Fruit fly (Drosophila melanogaster) whole organism: ENCODE data around the gene RpL4.

ENCODE experiments used
- CG8478 ChIP-seq: fragments of >200 bp; optimal IDR thresholded peaks from 2 replicates; lab custom pipeline; 2018; ENCODE audit warnings: inconsistent platforms
- pan ChIP-seq: fragments of >200 bp; optimal IDR thresholded peaks from 2 replicates; lab custom pipeline; 2017
- psq ChIP-seq: fragments of >200 bp; optimal IDR thresholded peaks from 2 replicates; lab custom pipeline; 2017
- usp ChIP-seq: fragments of >200 bp; optimal IDR thresholded peaks from 2 replicates; lab custom pipeline; 2017; ENCODE audit warnings: missing biosample characterization, missing genetic modification characterization, mixed read lengths

DNA sequence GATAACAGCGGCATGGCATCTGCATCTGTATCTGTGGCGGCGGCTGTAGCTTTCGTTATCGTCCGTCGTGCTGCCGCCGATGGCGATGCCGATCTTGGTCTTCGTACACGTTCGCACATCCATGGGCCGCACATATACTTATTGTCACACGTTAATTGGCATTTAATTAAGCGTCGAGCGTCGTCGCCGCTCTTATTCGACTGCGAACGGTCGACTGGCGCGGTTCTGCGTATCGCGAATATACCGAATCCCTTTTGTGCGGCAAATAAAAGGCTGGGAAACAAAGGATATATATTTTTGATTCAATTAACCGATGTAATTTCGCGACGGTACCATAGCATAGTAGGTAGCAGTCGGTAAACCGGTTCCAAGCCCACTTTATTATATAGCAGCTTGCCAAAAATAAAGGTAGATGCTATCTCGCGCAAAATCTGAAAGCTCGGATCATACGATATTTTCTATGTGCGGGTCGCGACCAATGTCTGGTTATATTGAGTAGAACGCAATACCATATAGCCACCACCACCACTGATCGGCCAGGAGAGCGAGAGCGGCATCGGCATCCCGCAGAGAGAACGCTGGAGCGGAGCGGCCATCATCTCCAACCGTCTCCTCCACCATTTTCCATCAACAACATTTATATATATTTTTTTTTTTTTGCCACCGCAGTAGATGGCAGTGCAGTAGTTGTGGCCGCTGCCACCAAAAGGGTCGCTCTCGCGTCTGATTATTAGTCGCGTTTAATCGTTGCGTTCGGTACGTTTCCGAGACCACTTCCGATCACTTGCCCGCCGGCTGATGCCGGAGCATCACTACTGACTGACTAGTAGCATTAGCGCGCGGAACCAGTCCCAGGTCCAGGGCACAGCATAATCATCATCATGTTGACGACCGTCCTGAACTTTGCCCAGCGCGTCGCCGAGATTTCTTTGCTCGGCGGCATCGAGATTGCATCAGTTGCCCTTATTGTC, 2.7 kb downstream of the RpL4 start, which contains the start of gene mino:
- TF ChIP-seq pan (lab: Kevin White, UChicago) (no peak), usp (GFP tag; lab: Kevin White, UChicago) (no peak), CG8478 (lab: Kevin White, UChicago) (no peak), psq (no peak)
